Worm (Caenorhabditis elegans) whole organism, L4 larva: ENCODE data around the gene npr-11.

Experiments used
- F26F4.8 ChIP-seq: fragments of 200-800 bp; sonication (Bioruptor generic); conservative IDR thresholded peaks from 2 replicates; pipeline ENCODE4 v1.3.6; 2022; ENCODE audit warnings: missing genetic modification characterization, missing compliant biosample characterization
- F37D6.2 ChIP-seq: sonication (generic microtip); optimal IDR thresholded peaks from 2 replicates; lab custom pipeline; 2016; ENCODE audit warnings: mild to moderate bottlenecking, missing genetic modification characterization, missing compliant biosample characterization
- R02D3.7 ChIP-seq: fragments of 150-350 bp; sonication (generic microtip); optimal IDR thresholded peaks from 3 replicates; lab custom pipeline; 2014; ENCODE audit warnings: missing biosample characterization, missing genetic modification characterization
- T20F7.1 ChIP-seq: fragments of 200-800 bp; sonication (Bioruptor generic); optimal IDR thresholded peaks from 2 replicates; lab custom pipeline; 2018; ENCODE audit warnings: mild to moderate bottlenecking, missing genetic modification characterization, missing compliant biosample characterization
- Y48G9A.11 ChIP-seq: fragments of 200-800 bp; sonication (Bioruptor generic); IDR thresholded peaks from 2 replicates; pipeline ENCODE4 v1.3.6; 2022; ENCODE audit warnings: missing genetic modification reagents, missing genetic modification characterization, missing compliant biosample characterization
- Y5F2A.4 ChIP-seq: fragments of 200-800 bp; sonication (Bioruptor generic); optimal IDR thresholded peaks from 2 replicates; lab custom pipeline; 2018; ENCODE audit warnings: mild to moderate bottlenecking, missing genetic modification characterization, missing compliant biosample characterization
- Y75B8A.6 ChIP-seq: fragments of 200-800 bp; sonication (Bioruptor generic); IDR thresholded peaks from 2 replicates; pipeline ENCODE4 v1.3.6; 2022; ENCODE audit warnings: missing genetic modification reagents, missing genetic modification characterization, missing compliant biosample characterization
- ZK546.5 ChIP-seq, 2 experiments: sonication (generic microtip); optimal IDR thresholded peaks; 2 replicates each; lab custom pipeline; 2017; ENCODE audit warnings: missing biosample characterization in 2 of 2, missing genetic modification characterization in 2 of 2
- aha-1 ChIP-seq: fragments of 150-350 bp; peaks from one replicate; lab custom pipeline; 2014; ENCODE audit warnings: missing biosample characterization, missing genetic modification characterization
- aly-2 ChIP-seq: sonication (generic microtip); optimal IDR thresholded peaks from 2 replicates; lab custom pipeline; 2018; ENCODE audit warnings: missing biosample characterization, missing genetic modification characterization
- ama-1 ChIP-seq: fragments of 150-350 bp; optimal IDR thresholded peaks from 2 replicates; lab custom pipeline; 2014; ENCODE audit warnings: inconsistent platforms, mixed read lengths
- attf-4 ChIP-seq: sonication (generic microtip); optimal IDR thresholded peaks from 3 replicates; lab custom pipeline; 2017; ENCODE audit warnings: missing biosample characterization, missing genetic modification characterization
- ceh-28 ChIP-seq: fragments of 150-350 bp; optimal IDR thresholded peaks from 2 replicates; lab custom pipeline; 2014; ENCODE audit warnings: missing biosample characterization, missing genetic modification reagents, missing genetic modification characterization
- ceh-32 ChIP-seq: sonication (generic microtip); optimal IDR thresholded peaks from 2 replicates; lab custom pipeline; 2016; ENCODE audit warnings: mild to moderate bottlenecking, missing genetic modification characterization, missing compliant biosample characterization; ENCODE audit not compliant: poor library complexity
- ctbp-1 ChIP-seq: fragments of 200-800 bp; sonication (Bioruptor generic); IDR thresholded peaks from 2 replicates; pipeline ENCODE4 v1.3.6; 2022; ENCODE audit warnings: missing genetic modification reagents, missing genetic modification characterization, missing compliant biosample characterization
- daf-16 ChIP-seq, 3 experiments: sonication (generic microtip); optimal IDR thresholded peaks; 2 replicates each; lab custom pipeline; 2016 to 2017; ENCODE audit warnings: missing genetic modification characterization in 3 of 3, missing genetic modification reagents in 3 of 3, mild to moderate bottlenecking in 2 of 3, missing compliant biosample characterization in 2 of 3, missing biosample characterization in 1 of 3, moderate library complexity in 1 of 3
- daf-19 ChIP-seq: fragments of 200-800 bp; sonication (Bioruptor generic); conservative IDR thresholded peaks from 2 replicates; pipeline ENCODE4 v1.3.6; 2022; ENCODE audit warnings: missing genetic modification characterization, missing compliant biosample characterization
- daf-8 ChIP-seq: fragments of 200-800 bp; sonication (Bioruptor generic); IDR thresholded peaks from 2 replicates; pipeline ENCODE4 v1.3.6; 2022; ENCODE audit warnings: missing genetic modification characterization, missing compliant biosample characterization
- dmd-9 ChIP-seq: fragments of 200-800 bp; sonication (Bioruptor generic); IDR thresholded peaks from 2 replicates; pipeline ENCODE4 v1.3.6; 2022; ENCODE audit warnings: missing genetic modification reagents, missing genetic modification characterization, missing compliant biosample characterization
- egl-43 ChIP-seq: fragments of 200-800 bp; sonication (Bioruptor generic); IDR thresholded peaks from 2 replicates; pipeline ENCODE4 v1.3.6; 2022; ENCODE audit warnings: missing genetic modification reagents, missing genetic modification characterization, missing compliant biosample characterization
- gei-8 ChIP-seq: fragments of 200-800 bp; sonication (Bioruptor generic); optimal IDR thresholded peaks from 2 replicates; lab custom pipeline; 2018; ENCODE audit warnings: mild to moderate bottlenecking, missing genetic modification characterization, missing compliant biosample characterization
- hlh-30 ChIP-seq: sonication (generic microtip); optimal IDR thresholded peaks from 2 replicates; lab custom pipeline; 2017; ENCODE audit warnings: antibody characterized with exemption, mild to moderate bottlenecking, missing genetic modification characterization, missing compliant biosample characterization; ENCODE audit not compliant: insufficient read depth
- lim-7 ChIP-seq: fragments of 200-800 bp; sonication (Bioruptor generic); IDR thresholded peaks from 2 replicates; pipeline ENCODE4 v1.3.6; 2022; ENCODE audit warnings: missing genetic modification characterization, missing compliant biosample characterization
- lin-1 ChIP-seq: fragments of 200-800 bp; sonication (Bioruptor generic); IDR thresholded peaks from 2 replicates; pipeline ENCODE4 v1.3.6; 2022; ENCODE audit warnings: missing genetic modification reagents, missing genetic modification characterization, missing compliant biosample characterization
- lin-29 ChIP-seq: fragments of 200-800 bp; sonication (Bioruptor generic); IDR thresholded peaks from 2 replicates; pipeline ENCODE4 v1.3.6; 2022; ENCODE audit warnings: missing genetic modification reagents, missing genetic modification characterization, missing compliant biosample characterization
- lin-38 ChIP-seq: fragments of 200-800 bp; sonication (Bioruptor generic); IDR thresholded peaks from 2 replicates; pipeline ENCODE4 v1.3.6; 2022; ENCODE audit warnings: missing genetic modification reagents, missing genetic modification characterization, missing compliant biosample characterization
- lin-39 ChIP-seq: fragments of 150-350 bp; optimal IDR thresholded peaks from 2 replicates; lab custom pipeline; 2014; ENCODE audit warnings: missing biosample characterization, missing genetic modification reagents, missing genetic modification characterization
- mdt-29 ChIP-seq: fragments of 200-800 bp; sonication (Bioruptor generic); IDR thresholded peaks from 2 replicates; pipeline ENCODE4 v1.3.6; 2022; ENCODE audit warnings: missing genetic modification reagents, missing genetic modification characterization, missing compliant biosample characterization
- mep-1 ChIP-seq: fragments of 150-350 bp; sonication (generic microtip); optimal IDR thresholded peaks from 3 replicates; lab custom pipeline; 2014; ENCODE audit warnings: missing biosample characterization, missing genetic modification characterization
- mes-2 ChIP-seq: sonication (generic microtip); optimal IDR thresholded peaks from 2 replicates; lab custom pipeline; 2016; ENCODE audit warnings: missing genotype, mild to moderate bottlenecking, missing genetic modification characterization, missing compliant biosample characterization; ENCODE audit not compliant: poor library complexity, severe bottlenecking
- mxl-2 ChIP-seq: fragments of 200-800 bp; sonication (Bioruptor generic); conservative IDR thresholded peaks from 2 replicates; pipeline ENCODE4 v1.3.6; 2022; ENCODE audit warnings: missing genetic modification reagents, missing genetic modification characterization, missing compliant biosample characterization
- mxl-3 ChIP-seq: fragments of 200-800 bp; sonication (Bioruptor generic); optimal IDR thresholded peaks from 2 replicates; lab custom pipeline; 2018; ENCODE audit warnings: mild to moderate bottlenecking, missing genetic modification characterization, missing compliant biosample characterization
- nhr-102 ChIP-seq: sonication (generic microtip); optimal IDR thresholded peaks from 2 replicates; lab custom pipeline; 2016; ENCODE audit warnings: mild to moderate bottlenecking, missing genetic modification characterization, moderate library complexity, missing compliant biosample characterization
- nhr-111 ChIP-seq: fragments of 200-800 bp; sonication (Bioruptor generic); optimal IDR thresholded peaks from 2 replicates; lab custom pipeline; 2018; ENCODE audit warnings: mild to moderate bottlenecking, missing genetic modification characterization, missing compliant biosample characterization
- nhr-28 ChIP-seq: fragments of 150-350 bp; optimal IDR thresholded peaks from 2 replicates; lab custom pipeline; 2014; ENCODE audit warnings: missing biosample characterization, missing genetic modification characterization
- nhr-42 ChIP-seq: fragments of 200-800 bp; sonication (Bioruptor generic); IDR thresholded peaks from 2 replicates; pipeline ENCODE4 v1.3.6; 2022; ENCODE audit warnings: missing genetic modification characterization, missing compliant biosample characterization
- nhr-48 ChIP-seq: sonication (generic microtip); optimal IDR thresholded peaks from 2 replicates; lab custom pipeline; 2016; ENCODE audit warnings: mild to moderate bottlenecking, missing genetic modification characterization, missing compliant biosample characterization
- nhr-77 ChIP-seq: fragments of 150-350 bp; optimal IDR thresholded peaks from 2 replicates; lab custom pipeline; 2014; ENCODE audit warnings: missing biosample characterization, missing genetic modification characterization
- pha-4 ChIP-seq, 2 experiments: fragments of 150-350 bp in 1 of 2; fragments of 200-800 bp in 1 of 2; sonication (Bioruptor generic) in 1 of 2; IDR thresholded peaks in 1 of 2; optimal IDR thresholded peaks in 1 of 2; 2 replicates each; pipeline versions ENCODE4 v1.3.6 to Lab custom; 2014 to 2022; ENCODE audit warnings: missing genetic modification characterization in 2 of 2, missing genetic modification reagents in 2 of 2, missing biosample characterization in 1 of 2, missing compliant biosample characterization in 1 of 2
- php-3 ChIP-seq: fragments of 200-800 bp; sonication (Bioruptor generic); IDR thresholded peaks from 2 replicates; pipeline ENCODE4 v1.3.6; 2022; ENCODE audit warnings: missing genetic modification reagents, missing genetic modification characterization, missing compliant biosample characterization
- rbr-2 ChIP-seq: sonication (generic microtip); optimal IDR thresholded peaks from 2 replicates; lab custom pipeline; 2016; ENCODE audit warnings: missing genotype, missing genetic modification characterization, missing compliant biosample characterization
- snpc-1.2 ChIP-seq: fragments of 200-800 bp; sonication (Bioruptor generic); IDR thresholded peaks from 2 replicates; pipeline ENCODE4 v1.3.6; 2022; ENCODE audit warnings: missing genetic modification reagents, missing genetic modification characterization, missing compliant biosample characterization
- snpc-4 ChIP-seq: fragments of 150-350 bp; optimal IDR thresholded peaks from 2 replicates; lab custom pipeline; 2014; ENCODE audit warnings: missing biosample characterization, missing genetic modification characterization
- spr-3 ChIP-seq: fragments of 200-800 bp; sonication (Bioruptor generic); optimal IDR thresholded peaks from 2 replicates; lab custom pipeline; 2018; ENCODE audit warnings: mild to moderate bottlenecking, missing genetic modification characterization, missing compliant biosample characterization
- unc-62 ChIP-seq, 3 experiments: fragments of 150-350 bp in 1 of 3; sonication (generic microtip); optimal IDR thresholded peaks in 2 of 3; peaks in 1 of 3; 1 replicate in 1 of 3; 2 replicates in 2 of 3; lab custom pipeline; 2014 to 2017; ENCODE audit warnings: missing biosample characterization in 3 of 3, missing genetic modification characterization in 3 of 3, missing genetic modification reagents in 3 of 3, missing genotype in 1 of 3
- zag-1 ChIP-seq: fragments of 150-350 bp; optimal IDR thresholded peaks from 2 replicates; lab custom pipeline; 2014; ENCODE audit warnings: missing biosample characterization, missing genetic modification characterization
- zfp-2 ChIP-seq: sonication (generic microtip); optimal IDR thresholded peaks from 2 replicates; lab custom pipeline; 2016; ENCODE audit warnings: mild to moderate bottlenecking, missing genetic modification characterization, missing compliant biosample characterization
- zip-11 ChIP-seq: fragments of 200-800 bp; sonication (Bioruptor generic); IDR thresholded peaks from 2 replicates; pipeline ENCODE4 v1.3.6; 2022; ENCODE audit warnings: missing genetic modification characterization, missing compliant biosample characterization

npr-11 gene

DNA sequence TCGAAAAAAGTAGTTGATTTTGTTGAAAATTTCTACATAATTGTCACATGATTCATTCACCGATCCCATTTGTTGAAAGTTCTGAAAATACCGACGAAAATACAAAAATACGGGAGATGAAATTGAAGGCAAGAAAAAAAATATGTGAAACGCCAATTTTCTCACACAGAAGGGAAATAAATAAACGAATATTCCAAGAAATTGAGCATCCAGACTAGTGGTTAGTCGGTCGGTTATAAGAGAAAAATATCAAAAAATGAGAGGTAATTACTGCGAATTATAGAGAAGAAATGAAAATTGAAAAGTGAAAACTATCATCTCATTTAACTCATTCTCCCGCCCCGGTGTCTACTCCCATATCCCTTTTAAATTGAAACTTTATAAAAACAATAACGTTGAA is at the start of gene npr-11:
npr-11 (minus strand) TSS at position 101 of the 400 bp plus-strand sequence.
- TF ChIP-seq zfp-2 (tag; lab: Kevin White, UChicago) = no peak
- no peak for TF ChIP-seq daf-8 (GFP tag; lab: Robert Waterston, UW)
- TF ChIP-seq zag-1 (tag; lab: Kevin White, UChicago) = no peak
- no peak for TF ChIP-seq zip-11

DNA sequence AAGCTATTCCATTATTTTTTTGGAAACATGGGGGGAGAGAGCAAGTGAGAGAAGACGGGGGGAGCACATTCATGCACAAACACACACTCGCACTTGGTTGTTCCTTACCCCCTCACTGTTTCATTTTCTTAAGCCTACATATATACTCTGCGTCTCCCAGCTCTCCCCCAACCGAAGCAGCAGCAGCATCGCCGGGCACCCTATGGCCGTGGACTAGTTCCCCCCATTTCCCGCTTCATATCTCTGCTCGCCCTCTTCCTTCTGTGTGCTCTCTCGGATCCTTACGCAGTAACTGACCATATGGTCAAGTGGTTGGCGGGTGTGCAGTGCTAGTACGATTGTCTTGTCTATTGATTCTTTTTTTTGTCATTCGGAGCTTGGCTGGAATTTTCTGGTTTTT is 46.8 kb upstream of the npr-11 start:
- TF ChIP-seq dmd-9 (GFP tag; lab: Robert Waterston, UW) (no peak), ama-1 (lab: Kevin White, UChicago) (no peak), lin-38 (GFP tag; lab: Robert Waterston, UW) (peak; percentile 44; the same call in 1 of the 2 replicates), nhr-48 (tag; lab: Kevin White, UChicago) (peak; percentile 51), gei-8 (GFP tag; lab: Kevin White, UChicago) (no peak), mdt-29 (GFP tag; lab: Robert Waterston, UW) (0 out of 2 replicates have a peak, but pooled peaks have one; percentile 14), nhr-42 (GFP tag; lab: Robert Waterston, UW) (no peak), nhr-102 (tag; lab: Kevin White, UChicago) (no peak), spr-3 (GFP tag; lab: Kevin White, UChicago) (peak; percentile 10), nhr-111 (no peak), lim-7 (GFP tag; lab: Robert Waterston, UW) (0 out of 2 replicates have a peak, but pooled peaks have one; percentile 39), snpc-4 (tag; lab: Kevin White, UChicago) (no peak), lin-29 (GFP tag; lab: Robert Waterston, UW) (no peak), daf-8 (GFP tag; lab: Robert Waterston, UW) (no peak), mxl-2 (GFP tag; lab: Robert Waterston, UW) (no peak), ZK546.5 (tag; optimal IDR thresholded peaks at IDR 0.05; lab: Kevin White, UChicago) (no peak), Y5F2A.4 (GFP tag; lab: Kevin White, UChicago) (no peak), T20F7.1 (GFP tag; lab: Kevin White, UChicago) (no peak), daf-16 (GFP tag; optimal IDR thresholded peaks at IDR 0.05; lab: Kevin White, UChicago) (peak; percentile 36 to 39), daf-16 (tag; optimal IDR thresholded peaks at IDR 0.05; lab: Kevin White, UChicago) (peak; percentile 77), aly-2 (no peak), R02D3.7 (tag; lab: Kevin White, UChicago) (no peak), ctbp-1 (GFP tag; lab: Robert Waterston, UW) (peak; percentile 69), F26F4.8 (no peak), mep-1 (tag; lab: Kevin White, UChicago) (peak; percentile 91), ceh-28 (tag; lab: Kevin White, UChicago) (no peak), php-3 (no peak), ceh-32 (no peak), nhr-77 (tag; lab: Kevin White, UChicago) (peak; percentile 45), lin-1 (no peak), F37D6.2 (tag; lab: Kevin White, UChicago) (peak; percentile 33), aha-1 (tag; lab: Kevin White, UChicago) (peak; percentile 96), Y75B8A.6 (GFP tag; lab: Robert Waterston, UW) (no peak), mes-2 (tag; lab: Kevin White, UChicago) (peak; percentile 91), hlh-30 (tag; lab: Kevin White, UChicago) (peak; percentile 72), rbr-2 (tag; lab: Kevin White, UChicago) (peak; percentile 78), daf-19 (GFP tag; lab: Robert Waterston, UW) (no peak), zag-1 (tag; lab: Kevin White, UChicago) (no peak), Y48G9A.11 (GFP tag; lab: Robert Waterston, UW) (no peak), snpc-1.2 (GFP tag; lab: Robert Waterston, UW) (no peak), pha-4 (GFP tag; IDR thresholded peaks at IDR 0.05; lab: Robert Waterston, UW) (peak; percentile 44; the same call in 1 of the 2 replicates), pha-4 (tag; optimal IDR thresholded peaks at IDR 0.05; lab: Kevin White, UChicago) (no peak), nhr-28 (peak; percentile 62), lin-39 (no peak), attf-4 (tag; lab: Kevin White, UChicago) (no peak), mxl-3 (GFP tag; lab: Kevin White, UChicago) (peak; percentile 80), unc-62 (GFP tag; optimal IDR thresholded peaks at IDR 0.05 in 1 of 2; lab: Kevin White, UChicago) (peak in 1 of 2 experiments; percentile 80), unc-62 (tag; optimal IDR thresholded peaks at IDR 0.05; lab: Kevin White, UChicago) (no peak), egl-43 (GFP tag; lab: Robert Waterston, UW) (peak; percentile 83)
